Fruit fly (Drosophila melanogaster) whole organism, embryonic: ENCODE measurements around the gene MTF-1.

Experiments
- Aef1 ChIP-seq: fragments of 200-800 bp; sonication (Bioruptor generic); IDR thresholded peaks from 3 replicates; pipeline ENCODE4 v1.3.6; 2022; ENCODE audit warnings: missing biosample characterization, missing genetic modification characterization
- Blimp-1 ChIP-seq: fragments of 200-800 bp; sonication (Bioruptor generic); optimal IDR thresholded peaks from 3 replicates; lab custom pipeline; 2018; ENCODE audit warnings: missing biosample characterization, missing genetic modification characterization, mild to moderate bottlenecking, moderate library complexity, missing genetic modification reagents
- CG10147 ChIP-seq: fragments of 200-800 bp; sonication (Bioruptor generic); optimal IDR thresholded peaks from 2 replicates; lab custom pipeline; 2019; ENCODE audit warnings: missing biosample characterization, mild to moderate bottlenecking, missing genetic modification characterization, moderate library complexity
- CG10462 ChIP-seq: fragments of 200-800 bp; sonication (Bioruptor generic); optimal IDR thresholded peaks from 2 replicates; lab custom pipeline; 2016; ENCODE audit warnings: missing biosample characterization, missing genetic modification characterization
- CG10654 ChIP-seq: fragments of 200-800 bp; sonication (Bioruptor generic); optimal IDR thresholded peaks from 2 replicates; lab custom pipeline; 2016; ENCODE audit warnings: missing biosample characterization, missing genetic modification characterization
- CG11456 ChIP-seq: fragments of 200-800 bp; sonication (Bioruptor generic); IDR thresholded peaks from 3 replicates; pipeline ENCODE4 v1.3.6; 2022; ENCODE audit warnings: missing biosample characterization, missing genetic modification characterization
- CG11504 ChIP-seq: fragments of 200-800 bp; sonication (Bioruptor generic); optimal IDR thresholded peaks from 3 replicates; lab custom pipeline; 2019; ENCODE audit warnings: missing biosample characterization, mild to moderate bottlenecking, missing genetic modification characterization, moderate library complexity
- CG11723 ChIP-seq: fragments of 200-800 bp; sonication (Bioruptor generic); optimal IDR thresholded peaks from 2 replicates; lab custom pipeline; 2017; ENCODE audit warnings: missing biosample characterization, mild to moderate bottlenecking, missing genetic modification characterization
- CG15269 ChIP-seq: fragments of 200-800 bp; sonication (Bioruptor generic); optimal IDR thresholded peaks from 2 replicates; lab custom pipeline; 2018; ENCODE audit warnings: missing biosample characterization, mild to moderate bottlenecking, missing genetic modification characterization, moderate library complexity
- CG15696 ChIP-seq: fragments of 200-800 bp; sonication (Bioruptor generic); optimal IDR thresholded peaks from 2 replicates; lab custom pipeline; 2019; ENCODE audit warnings: missing biosample characterization, mild to moderate bottlenecking, missing genetic modification characterization, moderate library complexity
- CG1647 ChIP-seq: fragments of 200-800 bp; sonication (Bioruptor generic); optimal IDR thresholded peaks from 3 replicates; lab custom pipeline; 2016; ENCODE audit warnings: missing biosample characterization, missing genetic modification characterization
- CG31441 ChIP-seq: fragments of 200-800 bp; sonication (Bioruptor generic); IDR thresholded peaks from 2 replicates; pipeline ENCODE4 v1.3.6; 2022; ENCODE audit warnings: missing biosample characterization, missing genetic modification characterization
- CG3838 ChIP-seq: fragments of 200-800 bp; sonication (Bioruptor generic); optimal IDR thresholded peaks from 3 replicates; lab custom pipeline; 2016; ENCODE audit warnings: missing biosample characterization, missing genetic modification characterization
- CG42726 ChIP-seq: fragments of 200-800 bp; sonication (Bioruptor generic); IDR thresholded peaks from 2 replicates; pipeline ENCODE4 v1.3.6; 2022; ENCODE audit warnings: missing biosample characterization, missing genetic modification characterization; ENCODE audit not compliant: partially characterized antibody
- CG9817 ChIP-seq: fragments of 200-800 bp; sonication (Bioruptor generic); optimal IDR thresholded peaks from 2 replicates; lab custom pipeline; 2018; ENCODE audit warnings: missing biosample characterization, mild to moderate bottlenecking, missing genetic modification characterization, moderate library complexity
- CoRest ChIP-seq: fragments of 200-800 bp; sonication (Bioruptor generic); optimal IDR thresholded peaks from 3 replicates; lab custom pipeline; 2018; ENCODE audit warnings: missing biosample characterization, mild to moderate bottlenecking, missing genetic modification characterization, moderate library complexity
- CrebB ChIP-seq: fragments of 200-800 bp; sonication (Bioruptor generic); optimal IDR thresholded peaks from 3 replicates; lab custom pipeline; 2018; ENCODE audit warnings: missing biosample characterization, mild to moderate bottlenecking, missing genetic modification characterization
- D ChIP-seq, 2 experiments: fragments of 200-800 bp in 1 of 2; fragments of >200 bp in 1 of 2; sonication (Bioruptor generic) in 1 of 2; optimal IDR thresholded peaks; 2 replicates in 1 of 2; 3 replicates in 1 of 2; lab custom pipeline; 2017; ENCODE audit warnings: mild to moderate bottlenecking in 1 of 2, missing biosample characterization in 1 of 2, missing genetic modification characterization in 1 of 2, missing genetic modification reagents in 1 of 2
- Dek ChIP-seq: fragments of 200-800 bp; sonication (Bioruptor generic); optimal IDR thresholded peaks from 3 replicates; lab custom pipeline; 2019; ENCODE audit warnings: missing biosample characterization, mild to moderate bottlenecking, missing genetic modification characterization, moderate library complexity
- GATAe ChIP-seq: fragments of 200-800 bp; sonication (Bioruptor generic); conservative IDR thresholded peaks from 2 replicates; pipeline ENCODE4 v1.3.6; 2022; ENCODE audit warnings: missing biosample characterization, missing genetic modification characterization
- Hr51 ChIP-seq, 2 experiments: fragments of 200-800 bp; sonication (Bioruptor generic); optimal IDR thresholded peaks; 2 replicates in 1 of 2; 3 replicates in 1 of 2; lab custom pipeline; 2016 to 2018; ENCODE audit warnings: missing biosample characterization in 2 of 2, missing genetic modification characterization in 2 of 2, mild to moderate bottlenecking in 1 of 2, moderate library complexity in 1 of 2
- Mad ChIP-seq: fragments of 200-800 bp; sonication (Bioruptor generic); optimal IDR thresholded peaks from 2 replicates; lab custom pipeline; 2016; ENCODE audit warnings: missing biosample characterization, missing genetic modification characterization
- Mes4 ChIP-seq: fragments of 200-800 bp; sonication (Bioruptor generic); optimal IDR thresholded peaks from 2 replicates; lab custom pipeline; 2016; ENCODE audit warnings: missing biosample characterization, missing genetic modification characterization
- NC2α ChIP-seq: fragments of 200-800 bp; sonication (Bioruptor generic); optimal IDR thresholded peaks from 2 replicates; lab custom pipeline; 2016; ENCODE audit warnings: missing biosample characterization, missing genetic modification characterization
- Nf-YC ChIP-seq: fragments of 200-800 bp; optimal IDR thresholded peaks from 3 replicates; lab custom pipeline; 2019; ENCODE audit warnings: missing biosample characterization, mild to moderate bottlenecking, missing genetic modification characterization, moderate library complexity
- PHDP ChIP-seq: fragments of 200-800 bp; sonication (Bioruptor generic); optimal IDR thresholded peaks from 3 replicates; lab custom pipeline; 2018; ENCODE audit warnings: missing biosample characterization, mild to moderate bottlenecking, missing genetic modification characterization, moderate library complexity
- Sin3A ChIP-seq: fragments of >200 bp; optimal IDR thresholded peaks from 2 replicates; lab custom pipeline; 2018
- Trl ChIP-seq, 3 experiments: fragments of >200 bp in 2 of 3; fragments of 200-800 bp in 1 of 3; sonication (Bioruptor generic) in 1 of 3; optimal IDR thresholded peaks; 2 replicates in 1 of 3; 3 replicates in 2 of 3; lab custom pipeline; 2016 to 2017; ENCODE audit warnings: missing biosample characterization in 1 of 3, missing genetic modification characterization in 1 of 3
- Xrp1 ChIP-seq: fragments of 200-800 bp; sonication (Bioruptor generic); IDR thresholded peaks from 2 replicates; pipeline ENCODE4 v1.3.6; 2022; ENCODE audit warnings: missing biosample characterization, missing genetic modification characterization
- cato ChIP-seq: fragments of 200-800 bp; sonication (Bioruptor generic); optimal IDR thresholded peaks from 2 replicates; lab custom pipeline; 2016; ENCODE audit warnings: missing biosample characterization, missing genetic modification characterization, borderline replicate concordance
- crol ChIP-seq: fragments of 200-800 bp; sonication (Bioruptor generic); IDR thresholded peaks from 2 replicates; pipeline ENCODE4 v1.3.6; 2022; ENCODE audit warnings: missing biosample characterization, missing genetic modification characterization
- emc ChIP-seq: fragments of 200-800 bp; sonication (Bioruptor generic); optimal IDR thresholded peaks from 2 replicates; lab custom pipeline; 2016; ENCODE audit warnings: missing biosample characterization, missing genetic modification characterization
- en ChIP-seq: fragments of 200-800 bp; sonication (Bioruptor generic); optimal IDR thresholded peaks from 2 replicates; lab custom pipeline; 2016; ENCODE audit warnings: missing biosample characterization, missing genetic modification characterization
- fru ChIP-seq: fragments of >200 bp; optimal IDR thresholded peaks from 2 replicates; lab custom pipeline; 2017
- gcm2 ChIP-seq: fragments of 200-800 bp; sonication (Bioruptor generic); optimal IDR thresholded peaks from 2 replicates; lab custom pipeline; 2016; ENCODE audit warnings: missing biosample characterization, missing genetic modification characterization
- gem ChIP-seq: fragments of 200-800 bp; sonication (Bioruptor generic); optimal IDR thresholded peaks from 2 replicates; lab custom pipeline; 2019; ENCODE audit warnings: missing biosample characterization, mild to moderate bottlenecking, missing genetic modification characterization, moderate library complexity
- ham ChIP-seq: fragments of 200-800 bp; sonication (Bioruptor generic); IDR thresholded peaks from 2 replicates; pipeline ENCODE4 v1.3.6; 2022; ENCODE audit warnings: missing biosample characterization, missing genetic modification characterization
- nmo ChIP-seq: fragments of 200-800 bp; sonication (Bioruptor generic); optimal IDR thresholded peaks from 2 replicates; lab custom pipeline; 2018; ENCODE audit warnings: missing biosample characterization, mild to moderate bottlenecking, missing genetic modification characterization, moderate library complexity
- pan ChIP-seq, 4 experiments: fragments of >200 bp in 3 of 4; fragments of 200-800 bp in 1 of 4; sonication (Bioruptor generic) in 1 of 4; optimal IDR thresholded peaks in 3 of 4; IDR thresholded peaks in 1 of 4; 2 replicates each; pipeline versions ENCODE4 v1.3.6 to Lab custom; 2017 to 2022; ENCODE audit warnings: missing biosample characterization in 2 of 4, missing genetic modification characterization in 2 of 4, mixed read lengths in 1 of 4
- pfk ChIP-seq: fragments of 200-800 bp; sonication (Bioruptor generic); optimal IDR thresholded peaks from 2 replicates; lab custom pipeline; 2018; ENCODE audit warnings: missing biosample characterization, mild to moderate bottlenecking, missing genetic modification characterization, moderate library complexity
- seq ChIP-seq: fragments of 200-800 bp; sonication (Bioruptor generic); IDR thresholded peaks from 2 replicates; pipeline ENCODE4 v1.3.6; 2022; ENCODE audit warnings: missing biosample characterization, missing genetic modification characterization
- shn ChIP-seq: fragments of 200-800 bp; sonication (Bioruptor generic); optimal IDR thresholded peaks from 3 replicates; lab custom pipeline; 2016; ENCODE audit warnings: missing biosample characterization, missing genetic modification characterization
- slbo ChIP-seq: fragments of 200-800 bp; sonication (Bioruptor generic); IDR thresholded peaks from 2 replicates; pipeline ENCODE4 v1.3.6; 2022; ENCODE audit warnings: missing biosample characterization, missing genetic modification characterization
- slou ChIP-seq: fragments of 200-800 bp; sonication (Bioruptor generic); optimal IDR thresholded peaks from 3 replicates; lab custom pipeline; 2016; ENCODE audit warnings: missing biosample characterization, missing genetic modification characterization
- sug ChIP-seq: fragments of 200-800 bp; optimal IDR thresholded peaks from 2 replicates; lab custom pipeline; 2019; ENCODE audit warnings: missing biosample characterization, mild to moderate bottlenecking, missing genetic modification characterization, moderate library complexity
- tup ChIP-seq: fragments of 200-800 bp; sonication (Bioruptor generic); optimal IDR thresholded peaks from 2 replicates; lab custom pipeline; 2016; ENCODE audit warnings: missing biosample characterization, mild to moderate bottlenecking, missing genetic modification characterization, moderate library complexity
- zf30C ChIP-seq: fragments of 200-800 bp; sonication (Bioruptor generic); optimal IDR thresholded peaks from 3 replicates; lab custom pipeline; 2018; ENCODE audit warnings: missing biosample characterization, mild to moderate bottlenecking, missing genetic modification characterization

The MTF-1 gene

dm6 chr3L:9429665-9430607, at the start of gene MTF-1, which contains the start of gene RpS17 (continued):
- TF ChIP-seq CG1647 (no peak), CG42726 (GFP tag; lab: Robert Waterston, UW) (no peak), seq (GFP tag; lab: Robert Waterston, UW) (peak; percentile 27; the same call in 1 of the 2 replicates), CG11456 (GFP tag; lab: Robert Waterston, UW) (peak; percentile 72; the same call in 2 of the 3 replicates), cato (no peak), Hr51 (GFP tag; optimal IDR thresholded peaks at IDR 0.05; lab: Kevin White, UChicago) (no peak), en (GFP tag; lab: Kevin White, UChicago) (peak; percentile 5), gem (peak; percentile 35), slou (peak; percentile 53), CoRest (peak; percentile 31), CG9817 (tag; lab: Kevin White, UChicago) (no peak), Mad (GFP tag; lab: Kevin White, UChicago) (peak; percentile 10), Xrp1 (0 out of 2 replicates have a peak, but pooled peaks have one; percentile 30), CG11723 (GFP tag; lab: Kevin White, UChicago) (peak; percentile 26), D (optimal IDR thresholded peaks at IDR 0.05; lab: Kevin White, UChicago) (no peak), D (GFP tag; optimal IDR thresholded peaks at IDR 0.05; lab: Kevin White, UChicago) (no peak), Blimp-1 (no peak), fru (lab: Kevin White, UChicago) (no peak), nmo (GFP tag; lab: Kevin White, UChicago) (peak; percentile 48), sug (tag; lab: Kevin White, UChicago) (peak; percentile 19), Trl (optimal IDR thresholded peaks at IDR 0.05; lab: Kevin White, UChicago) (no peak), Trl (GFP tag; optimal IDR thresholded peaks at IDR 0.05; lab: Kevin White, UChicago) (peak; percentile 20), tup (GFP tag; lab: Kevin White, UChicago) (no peak), pfk (GFP tag; lab: Kevin White, UChicago) (peak; percentile 23), Dek (tag; lab: Kevin White, UChicago) (no peak), Nf-YC (peak; percentile 27), CG10147 (GFP tag; lab: Kevin White, UChicago) (no peak), GATAe (no peak), Mes4 (GFP tag; lab: Kevin White, UChicago) (peak; percentile 78), CG3838 (GFP tag; lab: Kevin White, UChicago) (no peak), CrebB (tag; lab: Kevin White, UChicago) (peak; percentile 52), slbo (GFP tag; lab: Robert Waterston, UW) (peak; percentile 53), emc (GFP tag; lab: Kevin White, UChicago) (no peak), pan (optimal IDR thresholded peaks at IDR 0.05; lab: Kevin White, UChicago) (no peak), pan (GFP tag; optimal IDR thresholded peaks at IDR 0.05 in 1 of 2, IDR thresholded peaks at IDR 0.05 in 1 of 2) (peak in 1 of 2 experiments; percentile 69), ham (GFP tag; lab: Robert Waterston, UW) (no peak), CG15696 (no peak), NC2α (GFP tag; lab: Kevin White, UChicago) (no peak), PHDP (tag; lab: Kevin White, UChicago) (peak; percentile 66), CG31441 (GFP tag; lab: Robert Waterston, UW) (peak; percentile 41; the same call in 1 of the 2 replicates), Sin3A (lab: Kevin White, UChicago) (no peak), crol (GFP tag; lab: Robert Waterston, UW) (0 out of 2 replicates have a peak, but pooled peaks have one; percentile 15), Aef1 (GFP tag; lab: Robert Waterston, UW) (no peak), zf30C (peak; percentile 3), gcm2 (GFP tag; lab: Kevin White, UChicago) (no peak), CG10654 (no peak), CG10462 (GFP tag; lab: Kevin White, UChicago) (no peak), shn (GFP tag; lab: Kevin White, UChicago) (peak; percentile 2), CG15269 (peak; percentile 57), CG11504 (tag; lab: Kevin White, UChicago) (peak; percentile 34)
